Comparison of ENCODE assay signal across 3 fruit fly cellular contexts in the genomic region with DNA sequence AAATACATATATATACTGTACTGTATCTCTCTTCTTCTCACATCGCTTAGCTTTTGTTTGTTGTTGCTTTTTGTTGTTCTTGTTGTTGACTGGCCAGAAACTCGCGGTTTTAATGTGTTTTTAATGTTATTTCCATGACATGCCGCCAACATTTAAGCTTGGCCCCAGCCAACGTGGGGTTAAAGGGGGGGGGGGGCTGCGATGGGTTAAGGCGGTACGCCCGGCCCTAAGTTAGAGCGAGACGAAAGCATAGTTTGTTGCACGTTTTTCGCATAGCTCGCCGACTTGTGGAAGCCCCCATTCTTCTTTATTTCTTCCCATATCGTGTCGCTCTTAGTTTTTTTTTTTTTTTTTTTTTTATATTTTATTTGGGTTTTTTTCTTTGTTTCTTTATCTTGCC.
TF ChIP-seq lines count a peak whose summit lies in the region.

No protein-coding gene starts in this region.

- TF ChIP-seq CTCF in whole organism, embryonic (GFP tag; optimal IDR thresholded peaks at IDR 0.05; lab: Kevin White, UChicago), result no peak

TF ChIP-seq in whole organism, embryonic, 481 proteins besides CTCF, POLR2A, EP300 and RAD21:
- TF ChIP-seq crol (GFP tag; IDR thresholded peaks at IDR 0.05; lab: Robert Waterston, UW) (peak; percentile 18; the same call in 1 of the 2 replicates), Usf (GFP tag; optimal IDR thresholded peaks at IDR 0.05; lab: Kevin White, UChicago) (no peak), chinmo (GFP tag; IDR thresholded peaks at IDR 0.05; lab: Robert Waterston, UW; ENCODE audit: partially characterized antibody) (0 out of 4 replicates have a peak, but pooled peaks have one; percentile 37), CG3995 (GFP tag; optimal IDR thresholded peaks at IDR 0.05; lab: Kevin White, UChicago) (no peak), Hand (GFP tag; optimal IDR thresholded peaks at IDR 0.05; lab: Kevin White, UChicago) (no peak), ERR (GFP tag; optimal IDR thresholded peaks at IDR 0.05; lab: Kevin White, UChicago) (no peak), sd (tag; optimal IDR thresholded peaks at IDR 0.05; lab: Kevin White, UChicago) (peak; percentile 41), Dp (GFP tag; optimal IDR thresholded peaks at IDR 0.05; lab: Kevin White, UChicago) (no peak), CG2199 (GFP tag; IDR thresholded peaks at IDR 0.05; lab: Robert Waterston, UW) (0 out of 3 replicates have a peak, but pooled peaks have one; percentile 9)
TF ChIP-seq in whole organism, embryonic: peak in this region for 4.

TF ChIP-seq in whole organism, prepupa, 60 proteins besides CTCF, POLR2A, EP300 and RAD21:
- no peak for TF ChIP-seq Met (GFP tag; optimal IDR thresholded peaks at IDR 0.05; lab: Kevin White, UChicago)
- peak; percentile 79 for TF ChIP-seq dsx (GFP tag; optimal IDR thresholded peaks at IDR 0.05; lab: Kevin White, UChicago; ENCODE audit: poor library complexity, severe bottlenecking)
- peak; percentile 16 for TF ChIP-seq Eip78C (GFP tag; lab: Kevin White, UChicago)
- no peak for TF ChIP-seq CG11294 (GFP tag; IDR thresholded peaks at IDR 0.05; lab: Robert Waterston, UW)
- no peak for TF ChIP-seq CG15336 (GFP tag; IDR thresholded peaks at IDR 0.05; lab: Robert Waterston, UW)
- no peak for TF ChIP-seq Lpt (GFP tag; optimal IDR thresholded peaks at IDR 0.05; lab: Kevin White, UChicago)

TF ChIP-seq in whole organism, pupa, 21 proteins besides CTCF, POLR2A, EP300 and RAD21:
- TF ChIP-seq CG9948 (tag; optimal IDR thresholded peaks at IDR 0.05; lab: Kevin White, UChicago), result no peak
- TF ChIP-seq CG13204 (GFP tag; optimal IDR thresholded peaks at IDR 0.05; lab: Kevin White, UChicago), result peak; percentile 62
- TF ChIP-seq CG8301 (tag; optimal IDR thresholded peaks at IDR 0.05; lab: Kevin White, UChicago), result no peak
- TF ChIP-seq fd96Ca (GFP tag; IDR thresholded peaks at IDR 0.05; lab: Robert Waterston, UW), result no peak
